Worm (Caenorhabditis elegans) whole organism, L1 larva: ENCODE data around the gene vgln-1.
"Not testable (repeated sequence)": the region's sequence is repeated elsewhere in the genome, so short reads cannot be mapped to it uniquely, and the experiment has no call there.

ENCODE experiments used
- C04F5.9 ChIP-seq: sonication (generic microtip); optimal IDR thresholded peaks from 2 replicates; lab custom pipeline; 2016; ENCODE audit warnings: missing genetic modification characterization, missing compliant biosample characterization
- C16A3.4 ChIP-seq: fragments of 150-350 bp; optimal IDR thresholded peaks from 2 replicates; lab custom pipeline; 2014; ENCODE audit warnings: missing biosample characterization, missing genetic modification characterization
- blmp-1 ChIP-seq: fragments of 150-350 bp; optimal IDR thresholded peaks from 2 replicates; lab custom pipeline; 2014; ENCODE audit warnings: missing biosample characterization, missing genetic modification characterization
- efl-3 ChIP-seq: fragments of 200-800 bp; sonication (Bioruptor generic); optimal IDR thresholded peaks from 2 replicates; lab custom pipeline; 2018; ENCODE audit warnings: mild to moderate bottlenecking, missing genetic modification characterization, missing compliant biosample characterization
- fkh-4 ChIP-seq: sonication (generic microtip); optimal IDR thresholded peaks from 2 replicates; lab custom pipeline; 2016; ENCODE audit warnings: missing compliant biosample characterization, missing genetic modification characterization, borderline replicate concordance
- fos-1 ChIP-seq: fragments of 150-350 bp; optimal IDR thresholded peaks from 2 replicates; lab custom pipeline; 2014; ENCODE audit warnings: missing biosample characterization, missing genetic modification characterization
- hpl-2 ChIP-seq: fragments of 150-350 bp; optimal IDR thresholded peaks from 2 replicates; lab custom pipeline; 2014; ENCODE audit warnings: missing biosample characterization, missing genetic modification reagents, missing genetic modification characterization
- irx-1 ChIP-seq: sonication (generic microtip); optimal IDR thresholded peaks from 2 replicates; lab custom pipeline; 2016; ENCODE audit warnings: missing genetic modification characterization, missing compliant biosample characterization
- lin-13 ChIP-seq: fragments of 150-350 bp; optimal IDR thresholded peaks from 2 replicates; lab custom pipeline; 2014; ENCODE audit warnings: missing biosample characterization, missing genetic modification reagents, missing genetic modification characterization
- lin-15B ChIP-seq: fragments of 150-350 bp; sonication (generic microtip); optimal IDR thresholded peaks from 3 replicates; lab custom pipeline; 2014; ENCODE audit warnings: missing biosample characterization, missing genetic modification characterization
- lin-39 ChIP-seq: fragments of 150-350 bp; optimal IDR thresholded peaks from 2 replicates; lab custom pipeline; 2014; ENCODE audit warnings: missing biosample characterization, missing genetic modification reagents, missing genetic modification characterization
- lir-3 ChIP-seq: sonication (generic microtip); optimal IDR thresholded peaks from 2 replicates; lab custom pipeline; 2016; ENCODE audit warnings: mild to moderate bottlenecking, missing genetic modification characterization, moderate library complexity, missing compliant biosample characterization; ENCODE audit not compliant: poor library complexity
- mdl-1 ChIP-seq, 2 experiments: fragments of 150-350 bp; optimal IDR thresholded peaks; 2 replicates each; lab custom pipeline; 2014 to 2017; ENCODE audit warnings: missing biosample characterization in 2 of 2, missing genetic modification characterization in 2 of 2, inconsistent platforms in 1 of 2
- mef-2 ChIP-seq: fragments of 150-350 bp; optimal IDR thresholded peaks from 2 replicates; lab custom pipeline; 2014; ENCODE audit warnings: missing biosample characterization, missing genetic modification characterization
- mep-1 ChIP-seq: fragments of 150-350 bp; optimal IDR thresholded peaks from 2 replicates; lab custom pipeline; 2014; ENCODE audit warnings: missing biosample characterization, missing genetic modification characterization
- nhr-12 ChIP-seq: sonication (generic microtip); optimal IDR thresholded peaks from 2 replicates; lab custom pipeline; 2017; ENCODE audit warnings: missing biosample characterization, missing genetic modification characterization
- nhr-20 ChIP-seq: sonication (generic microtip); optimal IDR thresholded peaks from 2 replicates; lab custom pipeline; 2016; ENCODE audit warnings: mild to moderate bottlenecking, missing genetic modification characterization, missing compliant biosample characterization
- nhr-47 ChIP-seq: sonication (generic microtip); optimal IDR thresholded peaks from 2 replicates; lab custom pipeline; 2016; ENCODE audit warnings: mild to moderate bottlenecking, missing genetic modification characterization, moderate library complexity, missing compliant biosample characterization
- nhr-77 ChIP-seq: fragments of 150-350 bp; optimal IDR thresholded peaks from 2 replicates; lab custom pipeline; 2014; ENCODE audit warnings: missing biosample characterization, missing genetic modification characterization
- nhr-84 ChIP-seq: sonication (generic microtip); optimal IDR thresholded peaks from 2 replicates; lab custom pipeline; 2017; ENCODE audit warnings: missing biosample characterization, missing genetic modification characterization
- pag-3 ChIP-seq: sonication (generic microtip); optimal IDR thresholded peaks from 2 replicates; lab custom pipeline; 2017; ENCODE audit warnings: missing genetic modification characterization, mild to moderate bottlenecking, missing compliant biosample characterization, antibody characterized with exemption, borderline replicate concordance; ENCODE audit not compliant: insufficient read depth
- skn-1 ChIP-seq: fragments of 150-350 bp; optimal IDR thresholded peaks from 2 replicates; lab custom pipeline; 2014; ENCODE audit warnings: missing biosample characterization, missing genetic modification characterization
- snpc-4 ChIP-seq: fragments of 150-350 bp; optimal IDR thresholded peaks from 2 replicates; lab custom pipeline; 2014; ENCODE audit warnings: missing biosample characterization, missing genetic modification characterization
- sup-37 ChIP-seq: fragments of 200-800 bp; sonication (Bioruptor generic); optimal IDR thresholded peaks from 2 replicates; lab custom pipeline; 2018; ENCODE audit warnings: mild to moderate bottlenecking, missing genetic modification characterization, missing compliant biosample characterization
- swsn-7 ChIP-seq: sonication (generic microtip); optimal IDR thresholded peaks from 2 replicates; lab custom pipeline; 2016; ENCODE audit warnings: missing genetic modification characterization, missing compliant biosample characterization
- tlp-1 ChIP-seq: fragments of 150-350 bp; optimal IDR thresholded peaks from 2 replicates; lab custom pipeline; 2014; ENCODE audit warnings: missing biosample characterization, missing genetic modification characterization
- unc-130 ChIP-seq: fragments of 150-350 bp; optimal IDR thresholded peaks from 2 replicates; lab custom pipeline; 2017; ENCODE audit warnings: missing biosample characterization, missing genetic modification characterization, inconsistent platforms
- unc-30 ChIP-seq: sonication (generic microtip); optimal IDR thresholded peaks from 2 replicates; lab custom pipeline; 2017; ENCODE audit warnings: missing biosample characterization, missing genetic modification characterization
- unc-62 ChIP-seq: fragments of 150-350 bp; optimal IDR thresholded peaks from 2 replicates; lab custom pipeline; 2014; ENCODE audit warnings: missing biosample characterization, missing genetic modification reagents, missing genetic modification characterization
- unc-98 ChIP-seq: fragments of 200-800 bp; sonication (Bioruptor generic); IDR thresholded peaks from 2 replicates; pipeline ENCODE4 v1.3.6; 2022; ENCODE audit warnings: missing genetic modification characterization, missing compliant biosample characterization
- xbp-1 ChIP-seq: sonication (generic microtip); optimal IDR thresholded peaks from 2 replicates; lab custom pipeline; 2016; ENCODE audit warnings: missing genetic modification characterization, missing compliant biosample characterization
- zag-1 ChIP-seq: fragments of 150-350 bp; optimal IDR thresholded peaks from 2 replicates; lab custom pipeline; 2014; ENCODE audit warnings: missing biosample characterization, missing genetic modification characterization
- zip-4 ChIP-seq: fragments of 200-800 bp; sonication (Bioruptor generic); optimal IDR thresholded peaks from 2 replicates; lab custom pipeline; 2018; ENCODE audit warnings: mild to moderate bottlenecking, missing genetic modification characterization, moderate library complexity, missing compliant biosample characterization
- ztf-4 ChIP-seq: fragments of 150-350 bp; optimal IDR thresholded peaks from 2 replicates; lab custom pipeline; 2014; ENCODE audit warnings: missing biosample characterization, missing genetic modification characterization

The vgln-1 gene

DNA sequence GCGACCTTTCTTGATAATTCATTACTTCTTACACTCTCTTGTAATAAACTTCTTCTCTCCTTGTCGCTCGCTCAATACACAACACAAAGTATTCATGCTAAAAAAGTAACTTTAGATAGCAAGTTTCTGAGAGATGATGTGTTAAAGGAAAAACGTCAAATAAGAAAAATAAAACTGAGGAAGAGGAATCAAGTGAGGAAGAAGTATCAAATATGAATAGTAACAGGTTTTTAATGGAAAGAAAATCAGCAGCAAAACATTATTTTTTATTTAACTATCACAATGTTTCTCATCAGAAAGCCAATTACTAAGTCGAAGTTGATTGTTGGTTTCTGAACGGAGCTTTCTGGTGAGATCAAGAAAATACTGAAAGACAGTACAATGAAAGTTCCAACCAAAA lies 24.5 kb downstream of the vgln-1 start, which contains the start of gene chil-1:
Gene chil-1 (minus strand): TSS at position 101 of the 400 bp plus-strand sequence.
- not testable (repeated sequence) for TF ChIP-seq lir-3; lin-39 (tag; lab: Kevin White, UChicago); sup-37 (GFP tag; lab: Kevin White, UChicago)

DNA sequence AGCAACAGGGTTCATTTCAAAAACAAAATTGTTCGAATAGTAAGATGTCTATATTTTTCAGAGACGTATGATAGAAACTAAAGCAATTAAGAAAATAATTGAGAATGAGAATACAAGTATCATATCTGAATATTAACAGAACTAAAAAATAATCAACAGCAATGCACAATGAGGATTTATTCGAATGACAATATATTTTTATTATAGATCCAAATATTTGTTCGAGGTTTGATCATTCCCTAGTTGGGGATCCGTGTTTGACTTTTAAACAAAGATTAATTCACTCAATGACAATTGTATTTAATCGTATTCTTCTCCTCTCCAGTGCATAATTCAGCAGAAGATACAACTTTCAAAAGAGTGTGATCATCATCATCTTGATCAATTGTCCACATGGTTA lies 28.7 kb downstream of the vgln-1 start, which contains the start of gene C08H9.18:
Gene C08H9.18 (minus strand): TSS at position 101 of the 400 bp plus-strand sequence.
- TF ChIP-seq efl-3 (GFP tag; lab: Kevin White, UChicago) (no peak), hpl-2 (GFP tag; lab: Kevin White, UChicago) (no peak), unc-30 (tag; lab: Kevin White, UChicago) (no peak), fos-1 (no peak)

DNA sequence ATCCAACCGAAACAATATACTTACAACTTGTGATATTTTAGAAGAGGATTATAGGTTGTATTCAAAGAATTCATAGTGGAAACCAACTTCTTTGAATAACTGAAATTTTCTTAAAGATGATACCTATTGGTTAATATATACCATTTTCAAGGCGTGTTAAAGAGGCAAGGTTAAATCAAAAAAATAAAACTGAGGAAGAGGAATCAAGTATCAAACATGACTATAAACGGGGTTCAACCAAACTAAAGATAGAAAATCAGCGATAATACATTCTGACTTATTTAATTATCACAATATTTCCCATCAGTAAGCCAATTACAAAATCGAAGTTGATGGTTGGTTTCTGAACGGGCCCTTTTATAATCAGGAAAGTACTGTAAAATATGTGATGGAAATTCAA lies 29.5 kb downstream of the vgln-1 start, which contains the start of gene chil-3:
Gene chil-3 (minus strand): TSS at position 101 of the 400 bp plus-strand sequence.
- TF ChIP-seq swsn-7 (tag; lab: Kevin White, UChicago) (no peak), fkh-4 (no peak), unc-98 (GFP tag; lab: Robert Waterston, UW) (no peak), mef-2 (tag; lab: Kevin White, UChicago) (no peak), blmp-1 (no peak), lin-15B (no peak), lin-13 (GFP tag; lab: Kevin White, UChicago) (no peak)

DNA sequence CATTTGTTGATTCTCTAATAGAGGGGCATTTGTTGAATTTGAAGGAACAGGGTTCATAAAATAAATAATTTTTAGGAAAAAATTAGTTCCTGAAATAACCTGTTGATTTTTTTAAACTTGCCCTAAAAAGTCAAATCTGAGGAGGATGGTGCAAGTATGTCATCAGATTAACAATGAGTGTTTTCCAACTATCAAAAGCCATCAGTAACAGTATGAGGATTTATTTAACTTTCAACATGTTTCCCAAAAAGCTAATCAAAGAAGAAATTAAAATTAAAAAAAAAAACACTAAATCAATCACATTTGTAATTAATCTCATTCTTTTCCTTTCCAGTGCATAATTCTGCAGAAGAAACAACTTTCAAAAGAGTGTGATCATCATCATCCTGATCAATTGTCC lies 31.3 kb downstream of the vgln-1 start, which contains the start of gene chil-5:
Gene chil-5 (minus strand): TSS at position 101 of the 400 bp plus-strand sequence.
- TF ChIP-seq nhr-84 (no peak), tlp-1 (tag; lab: Kevin White, UChicago) (no peak), nhr-77 (tag; lab: Kevin White, UChicago) (no peak), xbp-1 (tag; lab: Kevin White, UChicago) (no peak), pag-3 (tag; lab: Kevin White, UChicago) (no peak), mep-1 (tag; lab: Kevin White, UChicago) (no peak), mef-2 (tag; lab: Kevin White, UChicago) (no peak), irx-1 (no peak)

DNA sequence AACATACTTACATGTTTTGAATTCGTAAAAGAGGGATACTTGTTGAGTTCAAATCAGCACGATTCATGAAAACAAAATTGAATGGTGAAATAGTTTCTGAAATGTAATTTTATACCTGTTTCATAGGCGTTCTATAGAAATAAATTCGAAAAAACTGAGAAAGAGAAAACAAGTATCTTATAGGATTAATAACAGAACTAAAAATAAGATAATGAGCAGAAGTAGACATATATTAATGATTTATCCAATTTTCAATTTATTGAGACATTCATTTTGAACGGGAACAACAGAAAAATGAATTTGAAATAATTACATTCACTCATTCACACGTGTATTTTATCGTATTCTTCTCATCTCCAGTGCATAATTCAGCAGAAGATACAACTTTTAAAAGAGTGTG lies 33.1 kb downstream of the vgln-1 start, which contains the start of gene chil-6:
Gene chil-6 (minus strand): TSS at position 101 of the 400 bp plus-strand sequence.
- TF ChIP-seq lin-39 (tag; lab: Kevin White, UChicago): no peak
- no peak for TF ChIP-seq C04F5.9 (tag; lab: Kevin White, UChicago)
- TF ChIP-seq C16A3.4 (tag; lab: Kevin White, UChicago): no peak
- no peak for TF ChIP-seq ztf-4 (tag; lab: Kevin White, UChicago)
- TF ChIP-seq fkh-4: no peak
- TF ChIP-seq unc-62: no peak
- no peak for TF ChIP-seq unc-30 (tag; lab: Kevin White, UChicago)
- TF ChIP-seq zip-4 (GFP tag; lab: Kevin White, UChicago): no peak
- TF ChIP-seq nhr-20: no peak
- TF ChIP-seq zag-1 (tag; lab: Kevin White, UChicago): no peak
- no peak for TF ChIP-seq skn-1
- no peak for TF ChIP-seq nhr-47 (tag; lab: Kevin White, UChicago)
- TF ChIP-seq unc-130 (tag; lab: Kevin White, UChicago): no peak
- no peak for TF ChIP-seq mdl-1 (tag; optimal IDR thresholded peaks at IDR 0.05; lab: Kevin White, UChicago)
- TF ChIP-seq lin-13 (GFP tag; lab: Kevin White, UChicago): no peak
- no peak for TF ChIP-seq irx-1
- TF ChIP-seq, all 84 proteins: peak for 0

DNA sequence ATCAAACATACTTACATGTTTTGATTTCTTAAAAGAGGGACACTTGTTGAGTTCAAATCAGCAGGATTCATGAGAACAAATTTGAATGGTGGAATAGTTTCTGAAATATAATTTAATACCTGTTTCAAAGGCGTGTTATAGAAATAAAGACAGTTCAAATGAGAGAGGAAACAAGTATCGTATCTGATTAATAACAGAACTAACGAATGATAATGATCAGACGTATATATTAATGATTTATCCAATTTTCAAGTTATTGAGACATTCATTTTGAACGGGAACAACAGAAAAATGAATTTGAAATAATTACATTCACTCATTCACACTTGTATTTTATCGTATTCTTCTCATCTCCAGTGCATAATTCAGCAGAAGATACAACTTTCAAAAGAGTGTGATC lies 35.3 kb downstream of the vgln-1 start, which contains the start of gene chil-4:
Gene chil-4 (minus strand): TSS at position 101 of the 400 bp plus-strand sequence.
- TF ChIP-seq snpc-4 (tag; lab: Kevin White, UChicago): no peak
- no peak for TF ChIP-seq pag-3 (tag; lab: Kevin White, UChicago)
- no peak for TF ChIP-seq nhr-12 (tag; lab: Kevin White, UChicago)
